Fruit fly (Drosophila melanogaster) whole organism, embryonic: ENCODE results near the gene VhaM9.7-c.
A peak's percentile ranks its signal among the peaks of the same experiment; 100 is the strongest.

Experiments
- CG10321 ChIP-seq: fragments of 200-800 bp; sonication (Bioruptor generic); IDR thresholded peaks from 2 replicates; pipeline ENCODE4 v1.3.6; 2022; ENCODE audit warnings: missing biosample characterization, missing genetic modification characterization
- CG10431 ChIP-seq: fragments of 200-800 bp; sonication (Bioruptor generic); optimal IDR thresholded peaks from 3 replicates; lab custom pipeline; 2018; ENCODE audit warnings: missing biosample characterization, mild to moderate bottlenecking, missing genetic modification characterization
- CG10979 ChIP-seq: fragments of 200-800 bp; sonication (Bioruptor generic); optimal IDR thresholded peaks from 2 replicates; lab custom pipeline; 2018; ENCODE audit warnings: missing biosample characterization, mild to moderate bottlenecking, missing genetic modification characterization, moderate library complexity
- CG12942 ChIP-seq: fragments of 200-800 bp; sonication (Bioruptor generic); optimal IDR thresholded peaks from 3 replicates; lab custom pipeline; 2016; ENCODE audit warnings: missing biosample characterization, missing genetic modification characterization
- CG13894 ChIP-seq: fragments of 200-800 bp; sonication (Bioruptor generic); optimal IDR thresholded peaks from 3 replicates; lab custom pipeline; 2018; ENCODE audit warnings: missing biosample characterization, mild to moderate bottlenecking, missing genetic modification characterization, moderate library complexity
- CG14667 ChIP-seq: fragments of 200-800 bp; sonication (Bioruptor generic); IDR thresholded peaks from 2 replicates; pipeline ENCODE4 v1.3.6; 2022; ENCODE audit warnings: missing biosample characterization, missing genetic modification characterization
- CG14860 ChIP-seq: fragments of 200-800 bp; sonication (Bioruptor generic); IDR thresholded peaks from 3 replicates; pipeline ENCODE4 v1.3.6; 2022; ENCODE audit warnings: missing biosample characterization, missing genetic modification characterization; ENCODE audit not compliant: partially characterized antibody
- CG1529 ChIP-seq: fragments of 200-800 bp; sonication (Bioruptor generic); optimal IDR thresholded peaks from 3 replicates; lab custom pipeline; 2018; ENCODE audit warnings: missing biosample characterization, missing genetic modification characterization
- CG17328 ChIP-seq: fragments of 200-800 bp; sonication (Bioruptor generic); IDR thresholded peaks from 2 replicates; pipeline ENCODE4 v1.3.6; 2022; ENCODE audit warnings: missing biosample characterization, missing genetic modification characterization
- CG17385 ChIP-seq: fragments of 200-800 bp; sonication (Bioruptor generic); optimal IDR thresholded peaks from 3 replicates; lab custom pipeline; 2018; ENCODE audit warnings: missing biosample characterization, mild to moderate bottlenecking, missing genetic modification characterization
- CG17829 ChIP-seq: fragments of 200-800 bp; optimal IDR thresholded peaks from 2 replicates; lab custom pipeline; 2019; ENCODE audit warnings: missing biosample characterization, mild to moderate bottlenecking, missing genetic modification characterization, moderate library complexity
- CG1832 ChIP-seq: fragments of 200-800 bp; sonication (Bioruptor generic); optimal IDR thresholded peaks from 2 replicates; lab custom pipeline; 2017; ENCODE audit warnings: missing biosample characterization, mild to moderate bottlenecking, missing genetic modification characterization, inconsistent platforms
- CG2116 ChIP-seq: fragments of 200-800 bp; sonication (Bioruptor generic); optimal IDR thresholded peaks from 3 replicates; lab custom pipeline; 2018; ENCODE audit warnings: missing biosample characterization, mild to moderate bottlenecking, missing genetic modification characterization
- CG2120 ChIP-seq: fragments of 200-800 bp; sonication (Bioruptor generic); optimal IDR thresholded peaks from 3 replicates; lab custom pipeline; 2016; ENCODE audit warnings: missing biosample characterization, missing genetic modification characterization
- CG31441 ChIP-seq: fragments of 200-800 bp; sonication (Bioruptor generic); IDR thresholded peaks from 2 replicates; pipeline ENCODE4 v1.3.6; 2022; ENCODE audit warnings: missing biosample characterization, missing genetic modification characterization
- CG33557 ChIP-seq: fragments of 200-800 bp; sonication (Bioruptor generic); optimal IDR thresholded peaks from 2 replicates; lab custom pipeline; 2019; ENCODE audit warnings: missing biosample characterization, mild to moderate bottlenecking, missing genetic modification characterization, moderate library complexity
- CG3995 ChIP-seq: fragments of 200-800 bp; sonication (Bioruptor generic); optimal IDR thresholded peaks from 3 replicates; lab custom pipeline; 2016; ENCODE audit warnings: missing biosample characterization, missing genetic modification characterization
- CG6683 ChIP-seq: fragments of 200-800 bp; sonication (Bioruptor generic); optimal IDR thresholded peaks from 2 replicates; lab custom pipeline; 2017; ENCODE audit warnings: missing biosample characterization, mild to moderate bottlenecking, missing genetic modification characterization, missing genetic modification reagents
- CG7745 ChIP-seq: fragments of 200-800 bp; sonication (Bioruptor generic); optimal IDR thresholded peaks from 2 replicates; lab custom pipeline; 2018; ENCODE audit warnings: missing biosample characterization, mild to moderate bottlenecking, missing genetic modification characterization, moderate library complexity
- Dad ChIP-seq: fragments of 200-800 bp; sonication (Bioruptor generic); optimal IDR thresholded peaks from 3 replicates; lab custom pipeline; 2016; ENCODE audit warnings: missing biosample characterization, missing genetic modification characterization
- Dek ChIP-seq: fragments of 200-800 bp; sonication (Bioruptor generic); optimal IDR thresholded peaks from 3 replicates; lab custom pipeline; 2019; ENCODE audit warnings: missing biosample characterization, mild to moderate bottlenecking, missing genetic modification characterization, moderate library complexity
- Dll ChIP-seq: fragments of 200-800 bp; sonication (Bioruptor generic); IDR thresholded peaks from 4 replicates; pipeline ENCODE4 v1.3.6; 2022; ENCODE audit warnings: missing biosample characterization, missing genetic modification characterization; ENCODE audit not compliant: partially characterized antibody
- Drgx ChIP-seq: fragments of 200-800 bp; sonication (Bioruptor generic); IDR thresholded peaks from 2 replicates; pipeline ENCODE4 v1.3.6; 2022; ENCODE audit warnings: missing biosample characterization, missing genetic modification characterization
- ERR ChIP-seq: fragments of 200-800 bp; sonication (Bioruptor generic); optimal IDR thresholded peaks from 2 replicates; lab custom pipeline; 2016; ENCODE audit warnings: missing biosample characterization, missing genetic modification characterization
- Elba2 ChIP-seq: fragments of 200-800 bp; sonication (Bioruptor generic); optimal IDR thresholded peaks from 3 replicates; lab custom pipeline; 2016; ENCODE audit warnings: missing biosample characterization, missing genetic modification characterization
- HLHmδ ChIP-seq: fragments of 200-800 bp; sonication (Bioruptor generic); optimal IDR thresholded peaks from 2 replicates; lab custom pipeline; 2018; ENCODE audit warnings: missing biosample characterization, mild to moderate bottlenecking, missing genetic modification characterization, moderate library complexity
- Hr39 ChIP-seq: fragments of >200 bp; optimal IDR thresholded peaks from 2 replicates; lab custom pipeline; 2017
- Lhr ChIP-seq: fragments of 200-800 bp; sonication (Bioruptor generic); optimal IDR thresholded peaks from 3 replicates; lab custom pipeline; 2017; ENCODE audit warnings: mild to moderate bottlenecking, missing biosample characterization, missing genetic modification reagents, missing genetic modification characterization
- MBD-R2 ChIP-seq: fragments of 200-800 bp; sonication (Bioruptor generic); IDR thresholded peaks from 2 replicates; pipeline ENCODE4 v1.3.6; 2022; ENCODE audit warnings: missing biosample characterization, missing genetic modification characterization
- Mes4 ChIP-seq: fragments of 200-800 bp; sonication (Bioruptor generic); optimal IDR thresholded peaks from 2 replicates; lab custom pipeline; 2016; ENCODE audit warnings: missing biosample characterization, missing genetic modification characterization
- Stat92E ChIP-seq, 3 experiments: fragments of >200 bp in 2 of 3; fragments of 200-800 bp in 1 of 3; sonication (Bioruptor generic) in 1 of 3; optimal IDR thresholded peaks; 2 replicates each; lab custom pipeline; 2017 to 2019; ENCODE audit warnings: missing biosample characterization in 3 of 3, missing genetic modification characterization in 3 of 3, mild to moderate bottlenecking in 1 of 3, moderate library complexity in 1 of 3
- Trl ChIP-seq, 3 experiments: fragments of >200 bp in 2 of 3; fragments of 200-800 bp in 1 of 3; sonication (Bioruptor generic) in 1 of 3; optimal IDR thresholded peaks; 2 replicates in 1 of 3; 3 replicates in 2 of 3; lab custom pipeline; 2016 to 2017; ENCODE audit warnings: missing biosample characterization in 1 of 3, missing genetic modification characterization in 1 of 3
- Xbp1 ChIP-seq: fragments of 200-800 bp; sonication (Bioruptor generic); optimal IDR thresholded peaks from 3 replicates; lab custom pipeline; 2016; ENCODE audit warnings: missing biosample characterization, mild to moderate bottlenecking, missing genetic modification characterization
- YL-1 ChIP-seq: fragments of 200-800 bp; sonication (Bioruptor generic); optimal IDR thresholded peaks from 3 replicates; lab custom pipeline; 2017; ENCODE audit warnings: missing biosample characterization, mild to moderate bottlenecking, missing genetic modification characterization
- ap ChIP-seq: fragments of 200-800 bp; sonication (Bioruptor generic); IDR thresholded peaks from 2 replicates; pipeline ENCODE4 v1.3.6; 2022; ENCODE audit warnings: missing biosample characterization, missing genetic modification characterization
- ara ChIP-seq: fragments of 200-800 bp; sonication (Bioruptor generic); IDR thresholded peaks from 2 replicates; pipeline ENCODE4 v1.3.6; 2022; ENCODE audit warnings: missing biosample characterization, missing genetic modification characterization
- bsh ChIP-seq, 2 experiments: fragments of 200-800 bp; sonication (Bioruptor generic); optimal IDR thresholded peaks; 2 replicates each; lab custom pipeline; 2017 to 2018; ENCODE audit warnings: mild to moderate bottlenecking in 2 of 2, missing biosample characterization in 2 of 2, missing genetic modification characterization in 2 of 2, moderate library complexity in 1 of 2
- chm ChIP-seq: fragments of 200-800 bp; sonication (Bioruptor generic); IDR thresholded peaks from 2 replicates; pipeline ENCODE4 v1.3.6; 2022; ENCODE audit warnings: missing biosample characterization, missing genetic modification characterization
- eyg ChIP-seq: fragments of 200-800 bp; sonication (Bioruptor generic); optimal IDR thresholded peaks from 3 replicates; lab custom pipeline; 2016; ENCODE audit warnings: missing biosample characterization, missing genetic modification characterization
- ftz-f1 ChIP-seq: fragments of 200-800 bp; sonication (Bioruptor generic); optimal IDR thresholded peaks from 2 replicates; lab custom pipeline; 2016; ENCODE audit warnings: missing biosample characterization, missing genetic modification characterization
- gt ChIP-seq: fragments of 200-800 bp; sonication (Bioruptor generic); IDR thresholded peaks from 2 replicates; pipeline ENCODE4 v1.3.6; 2022; ENCODE audit warnings: missing biosample characterization, missing genetic modification characterization
- kay ChIP-seq: fragments of 200-800 bp; sonication (Bioruptor generic); optimal IDR thresholded peaks from 2 replicates; lab custom pipeline; 2016; ENCODE audit warnings: missing biosample characterization, missing genetic modification characterization
- otp ChIP-seq: fragments of 200-800 bp; sonication (Bioruptor generic); IDR thresholded peaks from 3 replicates; pipeline ENCODE4, ENCODE4 v1.3.6; 2022; ENCODE audit warnings: missing biosample characterization, missing genetic modification characterization
- pzg ChIP-seq: fragments of 200-800 bp; sonication (Bioruptor generic); optimal IDR thresholded peaks from 3 replicates; lab custom pipeline; 2018; ENCODE audit warnings: missing biosample characterization, mild to moderate bottlenecking, missing genetic modification characterization, moderate library complexity
- scrt ChIP-seq: fragments of 200-800 bp; sonication (Bioruptor generic); optimal IDR thresholded peaks from 2 replicates; lab custom pipeline; 2018; ENCODE audit warnings: missing biosample characterization, mild to moderate bottlenecking, missing genetic modification characterization, moderate library complexity
- tgo ChIP-seq: fragments of 200-800 bp; sonication (Bioruptor generic); IDR thresholded peaks from 3 replicates; pipeline ENCODE4 v1.3.6; 2022; ENCODE audit warnings: missing biosample characterization, missing genetic modification characterization
- tna ChIP-seq: fragments of 200-800 bp; sonication (Bioruptor generic); IDR thresholded peaks from 2 replicates; pipeline ENCODE4 v1.3.6; 2022; ENCODE audit warnings: missing biosample characterization, missing genetic modification characterization; ENCODE audit not compliant: partially characterized antibody
- trem ChIP-seq: fragments of 200-800 bp; optimal IDR thresholded peaks from 3 replicates; lab custom pipeline; 2019; ENCODE audit warnings: missing biosample characterization, mild to moderate bottlenecking, missing genetic modification characterization, moderate library complexity
- vnd ChIP-seq: fragments of 200-800 bp; sonication (Bioruptor generic); IDR thresholded peaks from 3 replicates; pipeline ENCODE4 v1.3.6; 2022; ENCODE audit warnings: missing biosample characterization, missing genetic modification characterization; ENCODE audit not compliant: partially characterized antibody
- vvl ChIP-seq: fragments of 200-800 bp; sonication (Bioruptor generic); IDR thresholded peaks from 2 replicates; pipeline ENCODE4 v1.3.6; 2022; ENCODE audit warnings: missing biosample characterization, missing genetic modification characterization
- wdn ChIP-seq: fragments of 200-800 bp; sonication (Bioruptor generic); IDR thresholded peaks from 2 replicates; pipeline ENCODE4 v1.3.6; 2022; ENCODE audit warnings: missing biosample characterization, missing genetic modification characterization

The VhaM9.7-c gene

DNA sequence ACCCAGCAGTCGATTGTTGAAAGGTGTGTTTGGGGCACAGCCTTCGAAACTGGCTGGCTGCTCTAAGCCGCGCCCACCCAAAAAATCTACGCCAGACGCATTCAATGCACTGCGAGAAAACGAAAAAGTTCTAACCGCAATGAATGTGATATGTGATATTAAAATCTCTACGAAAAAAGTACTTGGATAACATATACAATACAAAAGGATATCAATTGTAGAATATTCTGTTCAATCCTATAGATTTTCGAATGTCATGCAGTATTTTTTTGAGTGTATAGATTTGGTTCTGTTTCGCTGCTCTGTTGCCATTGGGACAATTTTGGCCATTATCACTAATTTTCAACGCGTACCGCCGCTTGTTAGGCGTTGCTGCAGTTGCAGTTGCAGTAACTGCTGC is 23.1 kb upstream of the VhaM9.7-c start (continued):
- TF ChIP-seq CG17385 (no peak), CG33557 (GFP tag; lab: Kevin White, UChicago) (no peak), tgo (GFP tag; lab: Robert Waterston, UW) (0 out of 3 replicates have a peak, but pooled peaks have one; percentile 26), CG7745 (no peak), Dad (GFP tag; lab: Kevin White, UChicago) (no peak), Drgx (GFP tag; lab: Robert Waterston, UW) (peak; percentile 74), bsh (GFP tag; optimal IDR thresholded peaks at IDR 0.05; lab: Kevin White, UChicago) (no peak), ERR (GFP tag; lab: Kevin White, UChicago) (no peak), kay (no peak), CG3995 (GFP tag; lab: Kevin White, UChicago) (no peak), CG2120 (GFP tag; lab: Kevin White, UChicago) (no peak), gt (GFP tag; lab: Robert Waterston, UW) (no peak), Dll (GFP tag; lab: Robert Waterston, UW) (no peak), CG1529 (GFP tag; lab: Kevin White, UChicago) (no peak), vnd (GFP tag; lab: Robert Waterston, UW) (no peak), Hr39 (lab: Kevin White, UChicago) (no peak), CG10321 (GFP tag; lab: Robert Waterston, UW) (no peak), Xbp1 (GFP tag; lab: Kevin White, UChicago) (no peak), vvl (peak; percentile 47), scrt (no peak), CG2116 (GFP tag; lab: Kevin White, UChicago) (no peak), chm (GFP tag; lab: Robert Waterston, UW) (no peak), Elba2 (no peak), pzg (GFP tag; lab: Kevin White, UChicago) (no peak), CG12942 (GFP tag; lab: Kevin White, UChicago) (no peak), otp (no peak), eyg (GFP tag; lab: Kevin White, UChicago) (no peak), Trl (optimal IDR thresholded peaks at IDR 0.05; lab: Kevin White, UChicago) (no peak), Trl (GFP tag; optimal IDR thresholded peaks at IDR 0.05; lab: Kevin White, UChicago) (no peak), ara (GFP tag; lab: Robert Waterston, UW) (peak; percentile 58), CG10431 (GFP tag; lab: Kevin White, UChicago) (no peak), CG1832 (GFP tag; lab: Kevin White, UChicago) (no peak), Mes4 (GFP tag; lab: Kevin White, UChicago) (no peak), CG14667 (GFP tag; lab: Robert Waterston, UW) (no peak), CG17829 (tag; lab: Kevin White, UChicago) (peak; percentile 44), CG17328 (GFP tag; lab: Robert Waterston, UW) (no peak), Lhr (GFP tag; lab: Kevin White, UChicago) (no peak), CG14860 (no peak), trem (tag; lab: Kevin White, UChicago) (peak; percentile 16), CG6683 (no peak), CG13894 (no peak), CG10979 (tag; lab: Kevin White, UChicago) (peak; percentile 52), MBD-R2 (GFP tag; lab: Robert Waterston, UW) (no peak), ap (GFP tag; lab: Robert Waterston, UW) (no peak), Dek (no peak), tna (GFP tag; lab: Robert Waterston, UW) (no peak), CG31441 (GFP tag; lab: Robert Waterston, UW) (peak; percentile 47), wdn (GFP tag; lab: Robert Waterston, UW) (no peak), Stat92E (GFP tag; optimal IDR thresholded peaks at IDR 0.05; lab: Kevin White, UChicago) (no peak), YL-1 (no peak), ftz-f1 (GFP tag; lab: Kevin White, UChicago) (no peak), HLHmδ (GFP tag; lab: Kevin White, UChicago) (no peak)
